In genomic region chrIII:13535735-13536390, ce11 we compare ENCODE assay signal across 2 worm cellular contexts.
TF ChIP-seq lines count a peak whose summit lies in the region.

No protein-coding gene starts in this region.

TF ChIP-seq in whole organism, L4 larva, 104 proteins besides CTCF, POLR2A, EP300 and RAD21:
- TF ChIP-seq lin-29 (GFP tag; IDR thresholded peaks at IDR 0.05; lab: Robert Waterston, UW), result no peak
- TF ChIP-seq aha-1 (tag; lab: Kevin White, UChicago), result peak; percentile 96

TF ChIP-seq in whole organism, young adult, 124 proteins besides CTCF, POLR2A, EP300 and RAD21:
- TF ChIP-seq lsy-27 (tag; optimal IDR thresholded peaks at IDR 0.05; lab: Kevin White, UChicago; ENCODE audit: borderline replicate concordance, insufficient read depth) (no peak), cebp-1 (GFP tag; IDR thresholded peaks at IDR 0.05; lab: Robert Waterston, UW) (peak; percentile 76), cebp-1 (tag; optimal IDR thresholded peaks at IDR 0.05; lab: Kevin White, UChicago) (peak; percentile 93)
